Fruit fly (Drosophila melanogaster): ENCODE measurements around the gene CG4957.

DNA sequence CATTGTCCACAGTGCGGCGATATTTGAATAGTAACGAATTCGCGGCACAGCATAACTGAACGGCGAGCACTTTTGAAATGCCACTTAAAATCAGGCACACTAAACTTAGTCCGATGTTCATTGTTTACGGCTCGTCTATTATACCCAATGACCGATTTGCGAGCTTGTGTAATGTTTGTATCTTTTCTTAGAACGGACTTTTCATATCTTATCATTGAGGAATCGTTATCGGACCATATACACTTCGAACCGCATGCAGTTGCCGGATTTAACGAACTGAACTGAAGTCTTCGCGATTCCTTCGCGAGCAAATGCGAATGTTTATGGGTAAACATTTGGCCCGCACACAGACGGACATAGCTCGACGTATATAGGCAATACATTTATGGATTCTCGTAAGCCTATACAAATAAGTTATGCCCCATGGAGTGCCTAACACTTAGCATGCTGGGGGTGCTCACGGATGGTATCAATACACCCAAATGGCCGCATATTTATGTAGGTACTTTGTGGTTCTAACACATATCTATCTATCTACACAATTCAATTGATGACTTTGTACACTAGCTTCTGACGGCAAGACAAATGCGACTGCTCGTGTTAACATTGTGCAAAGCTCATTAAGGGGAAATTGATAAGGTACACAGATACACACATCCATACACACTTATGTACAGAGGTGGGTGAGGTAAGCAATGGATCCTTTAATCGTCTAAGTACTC lies 30.8 kb upstream of the CG4957 start, which contains the start of gene mthl15:
- TF ChIP-seq Lpt (GFP tag; optimal IDR thresholded peaks at IDR 0.05) = no peak
- TF ChIP-seq CG16779 (tag; optimal IDR thresholded peaks at IDR 0.05) = no peak

Data from whole organism, prepupa.